Worm (Caenorhabditis elegans) whole organism, midembryonic: ENCODE results near the gene R02F2.6.

ENCODE experiments used
- flt-1 ChIP-seq: fragments of 200-800 bp; sonication (Bioruptor generic); IDR thresholded peaks from 2 replicates; pipeline ENCODE4 v1.3.6; 2022; ENCODE audit warnings: missing genetic modification characterization, missing compliant biosample characterization
- klf-2 ChIP-seq: fragments of 200-800 bp; sonication (Bioruptor generic); conservative IDR thresholded peaks from 2 replicates; pipeline ENCODE4 v1.3.6; 2022; ENCODE audit warnings: missing genetic modification reagents, missing genetic modification characterization, missing compliant biosample characterization
- med-1 ChIP-seq: sonication (generic microtip); optimal IDR thresholded peaks from 2 replicates; lab custom pipeline; 2017; ENCODE audit warnings: missing genetic modification characterization, mild to moderate bottlenecking, missing compliant biosample characterization, antibody characterized with exemption, missing genetic modification reagents; ENCODE audit not compliant: insufficient read depth
- ref-1 ChIP-seq: fragments of 200-800 bp; sonication (Bioruptor generic); conservative IDR thresholded peaks from 2 replicates; pipeline ENCODE4 v1.3.6; 2022; ENCODE audit warnings: missing genetic modification reagents, missing genetic modification characterization, missing compliant biosample characterization
- tab-1 ChIP-seq: fragments of 200-800 bp; sonication (Bioruptor generic); IDR thresholded peaks from 2 replicates; pipeline ENCODE4 v1.3.6; 2022; ENCODE audit warnings: missing genetic modification characterization, missing compliant biosample characterization

DNA sequence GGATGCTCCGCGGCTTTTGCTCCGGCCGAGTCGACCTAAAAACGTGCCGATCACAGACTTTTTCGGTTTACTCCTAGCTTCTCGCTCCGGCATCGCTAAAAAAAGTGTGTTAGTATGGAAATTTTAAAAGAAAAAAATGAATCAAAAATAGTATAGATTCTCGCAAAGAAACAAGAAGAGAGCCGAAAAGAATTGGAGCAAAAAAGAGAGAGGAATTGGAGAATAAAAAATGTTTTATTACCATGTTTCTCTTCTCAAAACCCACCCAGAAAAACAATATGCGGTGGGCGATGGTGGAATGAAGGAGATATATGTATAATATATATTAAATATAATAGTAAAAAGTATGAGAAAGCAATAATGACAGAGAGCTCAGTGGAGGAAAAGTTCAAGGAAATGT is 38.2 kb downstream of the R02F2.6 start, which contains the start of gene W03A5.6:
- TF ChIP-seq flt-1 (no peak), tab-1 (GFP tag; lab: Robert Waterston, UW) (no peak), ref-1 (GFP tag; lab: Robert Waterston, UW) (no peak), klf-2 (GFP tag; lab: Robert Waterston, UW) (no peak), med-1 (GFP tag; lab: Kevin White, UChicago) (no peak)
